Worm (Caenorhabditis elegans) whole organism, late embryonic: ENCODE measurements around the gene mlk-1.
A peak's percentile ranks its signal among the peaks of the same experiment; 100 is the strongest.

Experiments
- C38D4.7 ChIP-seq: fragments of 200-800 bp; sonication (Bioruptor generic); optimal IDR thresholded peaks from 2 replicates; lab custom pipeline; 2018; ENCODE audit warnings: mild to moderate bottlenecking, missing genetic modification characterization, moderate library complexity, missing compliant biosample characterization
- K09A11.1 ChIP-seq: sonication (generic microtip); optimal IDR thresholded peaks from 2 replicates; lab custom pipeline; 2017; ENCODE audit warnings: antibody characterized with exemption, mild to moderate bottlenecking, missing genetic modification characterization, missing compliant biosample characterization; ENCODE audit not compliant: insufficient read depth
- ceh-18 ChIP-seq: sonication (generic microtip); optimal IDR thresholded peaks from 2 replicates; lab custom pipeline; 2016; ENCODE audit warnings: missing genetic modification characterization, missing compliant biosample characterization
- ceh-30 ChIP-seq: fragments of 150-350 bp; optimal IDR thresholded peaks from 2 replicates; lab custom pipeline; 2014; ENCODE audit warnings: missing biosample characterization, missing genetic modification characterization
- ceh-34 ChIP-seq: sonication (generic microtip); optimal IDR thresholded peaks from 2 replicates; lab custom pipeline; 2016; ENCODE audit warnings: mild to moderate bottlenecking, missing genetic modification characterization, missing compliant biosample characterization
- ceh-45 ChIP-seq: fragments of 200-800 bp; sonication (Bioruptor generic); IDR thresholded peaks from 2 replicates; pipeline ENCODE4 v1.3.6; 2022; ENCODE audit warnings: missing genetic modification reagents, missing genetic modification characterization, missing compliant biosample characterization
- che-1 ChIP-seq: sonication (generic microtip); optimal IDR thresholded peaks from 2 replicates; lab custom pipeline; 2016; ENCODE audit warnings: mild to moderate bottlenecking, missing genetic modification characterization, missing compliant biosample characterization
- dve-1 ChIP-seq: sonication (generic microtip); optimal IDR thresholded peaks from 2 replicates; lab custom pipeline; 2017; ENCODE audit warnings: antibody characterized with exemption, mild to moderate bottlenecking, missing genetic modification characterization, missing compliant biosample characterization
- ets-4 ChIP-seq: sonication (generic microtip); optimal IDR thresholded peaks from 2 replicates; lab custom pipeline; 2016; ENCODE audit warnings: missing genetic modification characterization, missing compliant biosample characterization
- fkh-6 ChIP-seq: sonication (generic microtip); optimal IDR thresholded peaks from 2 replicates; lab custom pipeline; 2016; ENCODE audit warnings: missing genetic modification characterization, missing compliant biosample characterization
- gmeb-2 ChIP-seq: sonication (generic microtip); optimal IDR thresholded peaks from 2 replicates; lab custom pipeline; 2016; ENCODE audit warnings: missing genetic modification characterization, inconsistent platforms, missing compliant biosample characterization
- hlh-15 ChIP-seq: sonication (generic microtip); optimal IDR thresholded peaks from 2 replicates; lab custom pipeline; 2016; ENCODE audit warnings: missing genetic modification characterization, missing compliant biosample characterization
- hlh-30 ChIP-seq: sonication (generic microtip); optimal IDR thresholded peaks from 2 replicates; lab custom pipeline; 2017; ENCODE audit warnings: antibody characterized with exemption, missing genetic modification characterization, missing compliant biosample characterization; ENCODE audit not compliant: insufficient read depth
- hlh-6 ChIP-seq: sonication (generic microtip); optimal IDR thresholded peaks from 2 replicates; lab custom pipeline; 2016; ENCODE audit warnings: missing genotype, missing genetic modification characterization, missing compliant biosample characterization
- lin-11 ChIP-seq: fragments of 200-800 bp; sonication (Bioruptor generic); optimal IDR thresholded peaks from 2 replicates; lab custom pipeline; 2018; ENCODE audit warnings: mild to moderate bottlenecking, missing genetic modification characterization, missing compliant biosample characterization
- nhr-232 ChIP-seq: sonication (generic microtip); optimal IDR thresholded peaks from 2 replicates; lab custom pipeline; 2016; ENCODE audit warnings: missing genetic modification characterization, missing compliant biosample characterization
- npax-4 ChIP-seq: sonication (generic microtip); optimal IDR thresholded peaks from 2 replicates; lab custom pipeline; 2016; ENCODE audit warnings: missing genetic modification characterization, missing compliant biosample characterization
- odd-2 ChIP-seq: sonication (generic microtip); optimal IDR thresholded peaks from 2 replicates; lab custom pipeline; 2017; ENCODE audit warnings: antibody characterized with exemption, mild to moderate bottlenecking, missing genetic modification characterization, missing compliant biosample characterization
- pag-3 ChIP-seq: sonication (generic microtip); optimal IDR thresholded peaks from 2 replicates; lab custom pipeline; 2016; ENCODE audit warnings: missing compliant biosample characterization, missing genetic modification characterization, borderline replicate concordance
- pat-9 ChIP-seq: fragments of 200-800 bp; sonication (Bioruptor generic); optimal IDR thresholded peaks from 2 replicates; lab custom pipeline; 2018; ENCODE audit warnings: mild to moderate bottlenecking, missing genetic modification characterization, moderate library complexity, missing compliant biosample characterization
- pax-1 ChIP-seq: fragments of 150-350 bp; optimal IDR thresholded peaks from 2 replicates; lab custom pipeline; 2014; ENCODE audit warnings: missing biosample characterization, missing genetic modification characterization
- pha-2 ChIP-seq: sonication (generic microtip); optimal IDR thresholded peaks from 2 replicates; lab custom pipeline; 2017; ENCODE audit warnings: mild to moderate bottlenecking, missing genetic modification characterization, missing compliant biosample characterization
- pha-4 ChIP-seq: fragments of 150-350 bp; optimal IDR thresholded peaks from 2 replicates; lab custom pipeline; 2018; ENCODE audit warnings: missing biosample characterization, missing genetic modification reagents, missing genetic modification characterization
- ref-2 ChIP-seq: sonication (generic microtip); optimal IDR thresholded peaks from 2 replicates; lab custom pipeline; 2016; ENCODE audit warnings: missing genetic modification characterization, missing compliant biosample characterization
- sdc-2 ChIP-seq: sonication (generic microtip); optimal IDR thresholded peaks from 2 replicates; lab custom pipeline; 2016; ENCODE audit warnings: missing genotype, missing genetic modification characterization, missing compliant biosample characterization
- sox-4 ChIP-seq: sonication (generic microtip); optimal IDR thresholded peaks from 2 replicates; lab custom pipeline; 2017; ENCODE audit warnings: mild to moderate bottlenecking, missing genetic modification characterization, inconsistent platforms, missing compliant biosample characterization
- syd-9 ChIP-seq: sonication (generic microtip); optimal IDR thresholded peaks from 2 replicates; lab custom pipeline; 2016; ENCODE audit warnings: mild to moderate bottlenecking, missing genetic modification characterization, moderate library complexity, missing compliant biosample characterization
- tbx-7 ChIP-seq: sonication (generic microtip); optimal IDR thresholded peaks from 2 replicates; lab custom pipeline; 2016; ENCODE audit warnings: missing genotype, missing genetic modification characterization, missing compliant biosample characterization
- unc-3 ChIP-seq, 2 experiments: fragments of 200-800 bp in 1 of 2; sonication (Bioruptor generic) in 1 of 2; sonication (generic microtip) in 1 of 2; conservative IDR thresholded peaks in 1 of 2; optimal IDR thresholded peaks in 1 of 2; 2 replicates each; pipeline versions ENCODE4 v1.3.6 to Lab custom; 2016 to 2022; ENCODE audit warnings: missing compliant biosample characterization in 2 of 2, missing genetic modification characterization in 2 of 2, missing genetic modification reagents in 1 of 2
- unc-42 ChIP-seq: sonication (generic microtip); optimal IDR thresholded peaks from 2 replicates; lab custom pipeline; 2016; ENCODE audit warnings: missing genotype, missing genetic modification characterization, missing compliant biosample characterization
- unc-55 ChIP-seq: sonication (generic microtip); optimal IDR thresholded peaks from 2 replicates; lab custom pipeline; 2017; ENCODE audit warnings: missing biosample characterization, missing genetic modification reagents, missing genetic modification characterization
- unc-86 ChIP-seq: sonication (generic microtip); optimal IDR thresholded peaks from 2 replicates; lab custom pipeline; 2016; ENCODE audit warnings: missing genetic modification characterization, missing compliant biosample characterization
- zip-5 ChIP-seq: sonication (generic microtip); optimal IDR thresholded peaks from 2 replicates; lab custom pipeline; 2016; ENCODE audit warnings: missing genetic modification characterization, missing compliant biosample characterization

Gene mlk-1

ce11 chrV:5098925-5099324 lies 34.3 kb upstream of the mlk-1 start, which contains the start of gene unc-46:
unc-46 (minus strand) TSS chrV:5099025.
- TF ChIP-seq sdc-2 (no peak), pha-2 (tag; lab: Kevin White, UChicago) (no peak), unc-3 (GFP tag; conservative IDR thresholded peaks at IDR 0.05; lab: Robert Waterston, UW) (no peak), unc-3 (tag; optimal IDR thresholded peaks at IDR 0.05; lab: Kevin White, UChicago) (no peak), C38D4.7 (GFP tag; lab: Kevin White, UChicago) (no peak), lin-11 (tag; lab: Kevin White, UChicago) (no peak), tbx-7 (tag; lab: Kevin White, UChicago) (no peak), hlh-15 (tag; lab: Kevin White, UChicago) (no peak), zip-5 (tag; lab: Kevin White, UChicago) (no peak), dve-1 (tag; lab: Kevin White, UChicago) (no peak), hlh-6 (tag; lab: Kevin White, UChicago) (no peak), ceh-34 (tag; lab: Kevin White, UChicago) (no peak), K09A11.1 (tag; lab: Kevin White, UChicago) (no peak), pha-4 (tag; lab: Kevin White, UChicago) (no peak), ets-4 (tag; lab: Kevin White, UChicago) (no peak), ceh-30 (no peak), ref-2 (tag; lab: Kevin White, UChicago) (no peak)

- no peak for TF ChIP-seq unc-86 (tag; lab: Kevin White, UChicago)
- TF ChIP-seq sox-4 (tag; lab: Kevin White, UChicago): no peak
- no peak for TF ChIP-seq odd-2 (tag; lab: Kevin White, UChicago)
- no peak for TF ChIP-seq npax-4 (tag; lab: Kevin White, UChicago)
- no peak for TF ChIP-seq gmeb-2
- TF ChIP-seq nhr-232 (tag; lab: Kevin White, UChicago): no peak
- TF ChIP-seq pat-9: no peak
- TF ChIP-seq unc-55 (GFP tag; lab: Kevin White, UChicago): no peak
- no peak for TF ChIP-seq pag-3 (tag; lab: Kevin White, UChicago)
Observed at ce11 chrV:5097035-5097434, 32.4 kb upstream of the mlk-1 start, which contains the start of gene C04F5.2. C04F5.2 (minus strand) TSS chrV:5097135.

- no peak for TF ChIP-seq hlh-6 (tag; lab: Kevin White, UChicago)
- peak; percentile 1 for TF ChIP-seq unc-42 (tag; lab: Kevin White, UChicago)
Observed at ce11 chrV:5090386-5090785, 25.8 kb upstream of the mlk-1 start.

- TF ChIP-seq ceh-34 (tag; lab: Kevin White, UChicago): no peak
- TF ChIP-seq ceh-45: no peak
- TF ChIP-seq tbx-7 (tag; lab: Kevin White, UChicago): no peak
- no peak for TF ChIP-seq che-1 (tag; lab: Kevin White, UChicago)
- no peak for TF ChIP-seq dve-1 (tag; lab: Kevin White, UChicago)
- no peak for TF ChIP-seq hlh-30 (tag; lab: Kevin White, UChicago)
- no peak for TF ChIP-seq pax-1 (tag; lab: Kevin White, UChicago)
- TF ChIP-seq ceh-18 (tag; lab: Kevin White, UChicago): no peak
- TF ChIP-seq syd-9 (tag; lab: Kevin White, UChicago): no peak
- no peak for TF ChIP-seq ref-2 (tag; lab: Kevin White, UChicago)
- no peak for TF ChIP-seq fkh-6 (tag; lab: Kevin White, UChicago)
Observed at ce11 chrV:5089497-5090134, 25.0 kb upstream of the mlk-1 start, which contains the start of gene glb-32. glb-32 (minus strand) TSS chrV:5089547.
